Fruit fly (Drosophila melanogaster) whole organism, embryonic: ENCODE measurements around the gene CG32708.
A peak's percentile ranks its signal among the peaks of the same experiment; 100 is the strongest.

Source experiments
- Adf1 ChIP-seq: fragments of 200-800 bp; sonication (Bioruptor generic); IDR thresholded peaks from 2 replicates; pipeline ENCODE4 v1.3.6; 2022; ENCODE audit warnings: missing biosample characterization, missing genetic modification characterization
- Awh ChIP-seq: fragments of 200-800 bp; sonication (Bioruptor generic); IDR thresholded peaks from 2 replicates; pipeline ENCODE4, ENCODE4 v1.3.6; 2022; ENCODE audit warnings: missing biosample characterization, missing genetic modification characterization
- C15 ChIP-seq: fragments of 200-800 bp; sonication (Bioruptor generic); IDR thresholded peaks from 3 replicates; pipeline ENCODE4 v1.3.6; 2022; ENCODE audit warnings: missing biosample characterization, missing genetic modification characterization
- CG10209 ChIP-seq: fragments of 200-800 bp; sonication (Bioruptor generic); optimal IDR thresholded peaks from 3 replicates; lab custom pipeline; 2017; ENCODE audit warnings: missing biosample characterization, mild to moderate bottlenecking, missing genetic modification characterization, missing genetic modification reagents
- CG10366 ChIP-seq: fragments of 200-800 bp; sonication (Bioruptor generic); IDR thresholded peaks from 2 replicates; pipeline ENCODE4 v1.3.6; 2022; ENCODE audit warnings: missing biosample characterization, missing genetic modification characterization
- CG12744 ChIP-seq: fragments of 200-800 bp; sonication (Bioruptor generic); optimal IDR thresholded peaks from 2 replicates; lab custom pipeline; 2016; ENCODE audit warnings: missing biosample characterization, missing genetic modification characterization
- CG13296 ChIP-seq: fragments of 200-800 bp; sonication (Bioruptor generic); optimal IDR thresholded peaks from 3 replicates; lab custom pipeline; 2018; ENCODE audit warnings: missing biosample characterization, mild to moderate bottlenecking, missing genetic modification characterization
- CG14014 ChIP-seq: fragments of 200-800 bp; sonication (Bioruptor generic); IDR thresholded peaks from 2 replicates; pipeline ENCODE4 v1.3.6; 2022; ENCODE audit warnings: missing biosample characterization, missing genetic modification characterization
- CG15696 ChIP-seq: fragments of 200-800 bp; sonication (Bioruptor generic); optimal IDR thresholded peaks from 2 replicates; lab custom pipeline; 2019; ENCODE audit warnings: missing biosample characterization, mild to moderate bottlenecking, missing genetic modification characterization, moderate library complexity
- CG16779 ChIP-seq: fragments of 200-800 bp; sonication (Bioruptor generic); IDR thresholded peaks from 2 replicates; pipeline ENCODE4 v1.3.6; 2022; ENCODE audit warnings: missing biosample characterization, missing genetic modification characterization
- CG17385 ChIP-seq: fragments of 200-800 bp; sonication (Bioruptor generic); optimal IDR thresholded peaks from 3 replicates; lab custom pipeline; 2018; ENCODE audit warnings: missing biosample characterization, mild to moderate bottlenecking, missing genetic modification characterization
- CG17612 ChIP-seq: fragments of 200-800 bp; sonication (Bioruptor generic); IDR thresholded peaks from 2 replicates; pipeline ENCODE4 v1.3.6; 2022; ENCODE audit warnings: missing biosample characterization, missing genetic modification characterization
- CG1792 ChIP-seq: fragments of 200-800 bp; sonication (Bioruptor generic); optimal IDR thresholded peaks from 2 replicates; lab custom pipeline; 2016; ENCODE audit warnings: missing biosample characterization, missing genetic modification characterization
- CG30431 ChIP-seq: fragments of 200-800 bp; sonication (Bioruptor generic); optimal IDR thresholded peaks from 2 replicates; lab custom pipeline; 2017; ENCODE audit warnings: missing biosample characterization, missing genetic modification characterization
- CG33213 ChIP-seq: fragments of 200-800 bp; sonication (Bioruptor generic); optimal IDR thresholded peaks from 3 replicates; lab custom pipeline; 2016; ENCODE audit warnings: missing biosample characterization, missing genetic modification characterization
- CG3995 ChIP-seq: fragments of 200-800 bp; sonication (Bioruptor generic); optimal IDR thresholded peaks from 3 replicates; lab custom pipeline; 2016; ENCODE audit warnings: missing biosample characterization, missing genetic modification characterization
- CG42726 ChIP-seq: fragments of 200-800 bp; sonication (Bioruptor generic); IDR thresholded peaks from 2 replicates; pipeline ENCODE4 v1.3.6; 2022; ENCODE audit warnings: missing biosample characterization, missing genetic modification characterization; ENCODE audit not compliant: partially characterized antibody
- CG4360 ChIP-seq: fragments of 200-800 bp; sonication (Bioruptor generic); IDR thresholded peaks from 2 replicates; pipeline ENCODE4 v1.3.6; 2022; ENCODE audit warnings: missing biosample characterization, missing genetic modification characterization
- CG6854 ChIP-seq: fragments of 200-800 bp; sonication (Bioruptor generic); optimal IDR thresholded peaks from 3 replicates; lab custom pipeline; 2017; ENCODE audit warnings: missing biosample characterization, mild to moderate bottlenecking, missing genetic modification characterization
- CG7556 ChIP-seq: fragments of 200-800 bp; sonication (Bioruptor generic); optimal IDR thresholded peaks from 2 replicates; lab custom pipeline; 2017; ENCODE audit warnings: missing biosample characterization, mild to moderate bottlenecking, missing genetic modification characterization
- CG7839 ChIP-seq: fragments of 200-800 bp; sonication (Bioruptor generic); optimal IDR thresholded peaks from 3 replicates; lab custom pipeline; 2018; ENCODE audit warnings: missing biosample characterization, mild to moderate bottlenecking, missing genetic modification characterization, moderate library complexity
- CTCF ChIP-seq: fragments of 200-800 bp; sonication (Bioruptor generic); optimal IDR thresholded peaks from 2 replicates; lab custom pipeline; 2017; ENCODE audit warnings: missing biosample characterization, mild to moderate bottlenecking, missing genetic modification characterization, moderate library complexity
- Camta ChIP-seq: fragments of 200-800 bp; sonication (Bioruptor generic); optimal IDR thresholded peaks from 2 replicates; lab custom pipeline; 2016; ENCODE audit warnings: missing biosample characterization, missing genetic modification characterization
- Fer1 ChIP-seq: fragments of 200-800 bp; sonication (Bioruptor generic); optimal IDR thresholded peaks from 2 replicates; lab custom pipeline; 2017; ENCODE audit warnings: missing biosample characterization, mild to moderate bottlenecking, missing genetic modification characterization
- Gsc ChIP-seq: fragments of 200-800 bp; sonication (Bioruptor generic); IDR thresholded peaks from 2 replicates; pipeline ENCODE4 v1.3.6; 2022; ENCODE audit warnings: missing biosample characterization, missing genetic modification characterization
- HLH54F ChIP-seq: fragments of 200-800 bp; sonication (Bioruptor generic); optimal IDR thresholded peaks from 3 replicates; lab custom pipeline; 2016; ENCODE audit warnings: missing biosample characterization, missing genetic modification characterization
- Hr3 ChIP-seq: fragments of 200-800 bp; sonication (Bioruptor generic); optimal IDR thresholded peaks from 3 replicates; lab custom pipeline; 2016; ENCODE audit warnings: missing biosample characterization, missing genetic modification characterization
- Lim3 ChIP-seq: fragments of 200-800 bp; sonication (Bioruptor generic); IDR thresholded peaks from 2 replicates; pipeline ENCODE4 v1.3.6; 2022; ENCODE audit warnings: missing biosample characterization, missing genetic modification characterization
- MTF-1 ChIP-seq: fragments of 200-800 bp; sonication (Bioruptor generic); optimal IDR thresholded peaks from 2 replicates; lab custom pipeline; 2018; ENCODE audit warnings: missing biosample characterization, mild to moderate bottlenecking, missing genetic modification characterization, borderline replicate concordance
- Mes4 ChIP-seq: fragments of 200-800 bp; sonication (Bioruptor generic); optimal IDR thresholded peaks from 2 replicates; lab custom pipeline; 2016; ENCODE audit warnings: missing biosample characterization, missing genetic modification characterization
- NC2β ChIP-seq: fragments of 200-800 bp; sonication (Bioruptor generic); optimal IDR thresholded peaks from 2 replicates; lab custom pipeline; 2016; ENCODE audit warnings: missing biosample characterization, missing genetic modification characterization
- Oli ChIP-seq: fragments of 200-800 bp; sonication (Bioruptor generic); optimal IDR thresholded peaks from 2 replicates; lab custom pipeline; 2018; ENCODE audit warnings: missing biosample characterization, mild to moderate bottlenecking, missing genetic modification characterization, moderate library complexity
- Optix ChIP-seq: fragments of 200-800 bp; sonication (Bioruptor generic); IDR thresholded peaks from 3 replicates; pipeline ENCODE4 v1.3.6; 2022; ENCODE audit warnings: missing biosample characterization, missing genetic modification characterization
- Sry-δ ChIP-seq: fragments of 200-800 bp; sonication (Bioruptor generic); optimal IDR thresholded peaks from 2 replicates; lab custom pipeline; 2016; ENCODE audit warnings: missing biosample characterization, missing genetic modification characterization
- abd-A ChIP-seq: fragments of 200-800 bp; sonication (Bioruptor generic); optimal IDR thresholded peaks from 3 replicates; lab custom pipeline; 2019; ENCODE audit warnings: missing biosample characterization, mild to moderate bottlenecking, missing genetic modification characterization, moderate library complexity
- br ChIP-seq: fragments of >200 bp; optimal IDR thresholded peaks from 2 replicates; lab custom pipeline; 2017
- cg ChIP-seq: fragments of 200-800 bp; sonication (Bioruptor generic); optimal IDR thresholded peaks from 3 replicates; lab custom pipeline; 2019; ENCODE audit warnings: missing biosample characterization, mild to moderate bottlenecking, missing genetic modification characterization, moderate library complexity
- dimm ChIP-seq: fragments of 200-800 bp; sonication (Bioruptor generic); IDR thresholded peaks from 2 replicates; pipeline ENCODE4 v1.3.6; 2022; ENCODE audit warnings: missing biosample characterization, missing genetic modification characterization
- dmrt11E ChIP-seq: fragments of 200-800 bp; sonication (Bioruptor generic); optimal IDR thresholded peaks from 3 replicates; lab custom pipeline; 2018; ENCODE audit warnings: missing biosample characterization, mild to moderate bottlenecking, missing genetic modification characterization, moderate library complexity
- dysf ChIP-seq: fragments of 200-800 bp; sonication (Bioruptor generic); IDR thresholded peaks from 3 replicates; pipeline ENCODE4 v1.3.6; 2022; ENCODE audit warnings: missing biosample characterization, missing genetic modification characterization
- fd64A ChIP-seq: fragments of 200-800 bp; sonication (Bioruptor generic); optimal IDR thresholded peaks from 3 replicates; lab custom pipeline; 2018; ENCODE audit warnings: missing biosample characterization, mild to moderate bottlenecking, missing genetic modification characterization
- grau ChIP-seq: fragments of 200-800 bp; optimal IDR thresholded peaks from 3 replicates; lab custom pipeline; 2019; ENCODE audit warnings: missing biosample characterization, mild to moderate bottlenecking, missing genetic modification characterization, moderate library complexity
- ham ChIP-seq: fragments of 200-800 bp; sonication (Bioruptor generic); IDR thresholded peaks from 2 replicates; pipeline ENCODE4 v1.3.6; 2022; ENCODE audit warnings: missing biosample characterization, missing genetic modification characterization
- insv ChIP-seq, 2 experiments: fragments of 200-800 bp; sonication (Bioruptor generic); optimal IDR thresholded peaks; 3 replicates each; lab custom pipeline; 2016 to 2018; ENCODE audit warnings: missing biosample characterization in 2 of 2, missing genetic modification characterization in 2 of 2
- lmd ChIP-seq: fragments of 200-800 bp; sonication (Bioruptor generic); IDR thresholded peaks from 2 replicates; pipeline ENCODE4 v1.3.6; 2022; ENCODE audit warnings: missing biosample characterization, missing genetic modification characterization
- luna ChIP-seq: fragments of 200-800 bp; sonication (Bioruptor generic); optimal IDR thresholded peaks from 2 replicates; lab custom pipeline; 2016; ENCODE audit warnings: missing biosample characterization, missing genetic modification characterization
- nmo ChIP-seq: fragments of 200-800 bp; sonication (Bioruptor generic); optimal IDR thresholded peaks from 2 replicates; lab custom pipeline; 2018; ENCODE audit warnings: missing biosample characterization, mild to moderate bottlenecking, missing genetic modification characterization, moderate library complexity
- p53 ChIP-seq: fragments of 200-800 bp; sonication (Bioruptor generic); optimal IDR thresholded peaks from 2 replicates; lab custom pipeline; 2016; ENCODE audit warnings: missing biosample characterization, missing genetic modification characterization
- ro ChIP-seq: fragments of 200-800 bp; sonication (Bioruptor generic); IDR thresholded peaks from 2 replicates; pipeline ENCODE4 v1.3.6; 2022; ENCODE audit warnings: missing biosample characterization, missing genetic modification characterization
- ttk ChIP-seq: fragments of 200-800 bp; sonication (Bioruptor generic); IDR thresholded peaks from 2 replicates; pipeline ENCODE4 v2.1.2; 2022; ENCODE audit warnings: missing biosample characterization, missing genetic modification characterization
- vfl ChIP-seq: fragments of 200-800 bp; sonication (Bioruptor generic); optimal IDR thresholded peaks from 2 replicates; lab custom pipeline; 2016; ENCODE audit warnings: missing biosample characterization, missing genetic modification characterization
- wor ChIP-seq: fragments of 200-800 bp; sonication (Bioruptor generic); IDR thresholded peaks from 2 replicates; pipeline ENCODE4 v1.3.6; 2022; ENCODE audit warnings: missing biosample characterization, missing genetic modification characterization

CG32708 gene

dm6 chrX:9109072-9109844, 23.5 kb downstream of the CG32708 start (continued):
- TF ChIP-seq nmo (peak; percentile 65), HLH54F (GFP tag; lab: Kevin White, UChicago) (peak; percentile 55), CG33213 (peak; percentile 34), C15 (GFP tag; lab: Robert Waterston, UW) (no peak), Mes4 (GFP tag; lab: Kevin White, UChicago) (no peak), CG1792 (GFP tag; lab: Kevin White, UChicago) (peak; percentile 3), CG10366 (peak; percentile 43; the same call in 1 of the 2 replicates), abd-A (tag; lab: Kevin White, UChicago) (no peak), CG15696 (tag; lab: Kevin White, UChicago) (peak; percentile 35), CG4360 (no peak), CG3995 (no peak), vfl (GFP tag; lab: Kevin White, UChicago) (no peak), luna (no peak), CG10209 (GFP tag; lab: Kevin White, UChicago) (peak; percentile 58), CG17385 (GFP tag; lab: Kevin White, UChicago) (peak; percentile 36), wor (GFP tag; lab: Robert Waterston, UW) (no peak), CG14014 (GFP tag; lab: Robert Waterston, UW) (no peak), CTCF (no peak), Camta (peak; percentile 53), Hr3 (peak; percentile 51), CG6854 (GFP tag; lab: Kevin White, UChicago) (peak; percentile 3), Lim3 (GFP tag; lab: Robert Waterston, UW) (no peak), cg (peak; percentile 74), CG7839 (tag; lab: Kevin White, UChicago) (peak; percentile 69), ham (GFP tag; lab: Robert Waterston, UW) (no peak), ro (GFP tag; lab: Robert Waterston, UW) (no peak), NC2β (GFP tag; lab: Kevin White, UChicago) (peak; percentile 59), insv (GFP tag; optimal IDR thresholded peaks at IDR 0.05; lab: Kevin White, UChicago) (no peak), CG30431 (GFP tag; lab: Kevin White, UChicago) (peak; percentile 50), p53 (peak; percentile 40), Gsc (no peak), dysf (peak; percentile 60; the same call in 2 of the 3 replicates), dimm (GFP tag; lab: Robert Waterston, UW) (no peak), grau (tag; lab: Kevin White, UChicago) (peak; percentile 58), lmd (peak; percentile 44), Sry-δ (GFP tag; lab: Kevin White, UChicago) (peak; percentile 38), dmrt11E (peak; percentile 63), ttk (GFP tag; lab: Robert Waterston, UW) (peak; percentile 22; the same call in 1 of the 2 replicates), CG16779 (no peak), br (lab: Kevin White, UChicago) (no peak), Adf1 (no peak), Oli (tag; lab: Kevin White, UChicago) (peak; percentile 62), Optix (peak; percentile 41; the same call in 1 of the 3 replicates), CG7556 (peak; percentile 45), Awh (GFP tag; lab: Robert Waterston, UW) (peak; percentile 44; the same call in 1 of the 2 replicates), MTF-1 (GFP tag; lab: Kevin White, UChicago) (no peak), CG12744 (GFP tag; lab: Kevin White, UChicago) (peak; percentile 22), CG42726 (GFP tag; lab: Robert Waterston, UW) (no peak), Fer1 (GFP tag; lab: Kevin White, UChicago) (no peak), CG13296 (GFP tag; lab: Kevin White, UChicago) (peak; percentile 6), CG17612 (GFP tag; lab: Robert Waterston, UW) (no peak), fd64A (no peak)
